Worm (Caenorhabditis elegans): ENCODE measurements around the gene Y68A4A.10.

The Y68A4A.10 gene

ce11 chrV:17217690-17218089 lies 15.7 kb downstream of the Y68A4A.10 start, which contains the start of gene srbc-62:
Gene srbc-62, plus strand, starts transcription at chrV:17217990.
- no peak for TF ChIP-seq ZK185.1 (tag; optimal IDR thresholded peaks at IDR 0.05; ENCODE audit: poor library complexity, severe bottlenecking)
- no peak for TF ChIP-seq F55B11.4 (tag; optimal IDR thresholded peaks at IDR 0.05; ENCODE audit: borderline replicate concordance, insufficient read depth)

ce11 chrV:17220345-17220744 lies 18.4 kb downstream of the Y68A4A.10 start, which contains the start of gene srh-109:
Gene srh-109, minus strand, starts transcription at chrV:17220445.
- no peak for TF ChIP-seq ceh-58 (GFP tag; IDR thresholded peaks at IDR 0.05)
- TF ChIP-seq repo-1 (tag; optimal IDR thresholded peaks at IDR 0.05): no peak
- no peak for TF ChIP-seq nhr-80 (tag; optimal IDR thresholded peaks at IDR 0.05)
- no peak for TF ChIP-seq nhr-179 (tag; optimal IDR thresholded peaks at IDR 0.05)
- no peak for TF ChIP-seq somi-1 (GFP tag; optimal IDR thresholded peaks at IDR 0.05)
- no peak for TF ChIP-seq aptf-3 (GFP tag; IDR thresholded peaks at IDR 0.05)

- TF ChIP-seq ceh-100 (GFP tag; IDR thresholded peaks at IDR 0.05) (no peak), B0261.1 (tag; optimal IDR thresholded peaks at IDR 0.05) (no peak), lin-40 (tag; optimal IDR thresholded peaks at IDR 0.05) (no peak), lin-54 (GFP tag; optimal IDR thresholded peaks at IDR 0.05) (no peak), madf-10 (tag; optimal IDR thresholded peaks at IDR 0.05) (no peak), akir-1 (GFP tag; optimal IDR thresholded peaks at IDR 0.05) (no peak), lsl-1 (GFP tag; optimal IDR thresholded peaks at IDR 0.05) (no peak), F57C9.4 (tag; optimal IDR thresholded peaks at IDR 0.05) (no peak), ztf-3 (GFP tag; optimal IDR thresholded peaks at IDR 0.05) (no peak), C17E4.6 (GFP tag; IDR thresholded peaks at IDR 0.05) (no peak), nhr-80 (tag; optimal IDR thresholded peaks at IDR 0.05) (no peak), pha-4 (tag; optimal IDR thresholded peaks at IDR 0.05) (no peak), gei-17 (GFP tag; optimal IDR thresholded peaks at IDR 0.05) (no peak), C06A6.2 (GFP tag; conservative IDR thresholded peaks at IDR 0.05) (no peak), fkh-3 (tag; optimal IDR thresholded peaks at IDR 0.05) (no peak), snpc-1.3 (tag; optimal IDR thresholded peaks at IDR 0.05; ENCODE audit: insufficient read depth) (no peak), T07F8.4 (tag; optimal IDR thresholded peaks at IDR 0.05) (no peak), F55B11.4 (tag; optimal IDR thresholded peaks at IDR 0.05; ENCODE audit: borderline replicate concordance, insufficient read depth) (no peak), let-607 (tag; optimal IDR thresholded peaks at IDR 0.05) (no peak)
Measured at ce11 chrV:17223305-17223704, 21.4 kb downstream of the Y68A4A.10 start, which contains the start of gene srh-252. Gene srh-252, minus strand, starts transcription at chrV:17223405.

ce11 chrV:17225389-17225788 lies 23.4 kb downstream of the Y68A4A.10 start, which contains the start of gene scl-25:
Gene scl-25, plus strand, starts transcription at chrV:17225689.
- TF ChIP-seq attf-5 (GFP tag; optimal IDR thresholded peaks at IDR 0.05): no peak
- no peak for TF ChIP-seq athp-1 (tag; optimal IDR thresholded peaks at IDR 0.05)
- TF ChIP-seq F57C9.4 (tag; optimal IDR thresholded peaks at IDR 0.05): no peak
- TF ChIP-seq K11D2.4 (GFP tag; IDR thresholded peaks at IDR 0.05): no peak
- TF ChIP-seq xnd-1 (tag; optimal IDR thresholded peaks at IDR 0.05): no peak
- no peak for TF ChIP-seq madf-3 (GFP tag; IDR thresholded peaks at IDR 0.05)
- no peak for TF ChIP-seq nhr-179 (tag; optimal IDR thresholded peaks at IDR 0.05)
- TF ChIP-seq F39B2.1 (GFP tag; IDR thresholded peaks at IDR 0.05): no peak
- no peak for TF ChIP-seq dpff-1 (tag; optimal IDR thresholded peaks at IDR 0.05)
- TF ChIP-seq F55B11.4 (tag; optimal IDR thresholded peaks at IDR 0.05; ENCODE audit: borderline replicate concordance, insufficient read depth): no peak
- no peak for TF ChIP-seq him-1 (tag; optimal IDR thresholded peaks at IDR 0.05)
- TF ChIP-seq cebp-1 (GFP tag; IDR thresholded peaks at IDR 0.05): no peak
- TF ChIP-seq cebp-1 (tag; optimal IDR thresholded peaks at IDR 0.05): no peak
- TF ChIP-seq akir-1 (GFP tag; optimal IDR thresholded peaks at IDR 0.05): no peak
- TF ChIP-seq snpc-4 (GFP tag; optimal IDR thresholded peaks at IDR 0.05): no peak
- no peak for TF ChIP-seq snpc-4 (tag; optimal IDR thresholded peaks at IDR 0.05)
- no peak for TF ChIP-seq Y67H2A.10 (GFP tag; conservative IDR thresholded peaks at IDR 0.05)
- no peak for TF ChIP-seq atf-7 (tag; optimal IDR thresholded peaks at IDR 0.05)
